Worm (Caenorhabditis elegans) whole organism, young adult: Measurements from ENCODE around the gene srb-11.

ENCODE experiments used
- C06A6.2 ChIP-seq: fragments of 200-800 bp; sonication (Bioruptor generic); conservative IDR thresholded peaks from 2 replicates; pipeline ENCODE4 v1.3.6; 2022; ENCODE audit warnings: missing genetic modification characterization, missing compliant biosample characterization
- F37B4.10 ChIP-seq: fragments of 200-800 bp; sonication (Bioruptor generic); IDR thresholded peaks from 2 replicates; pipeline ENCODE4 v1.3.6; 2022; ENCODE audit warnings: missing genetic modification characterization, missing compliant biosample characterization
- F39B2.1 ChIP-seq: fragments of 200-800 bp; sonication (Bioruptor generic); IDR thresholded peaks from 2 replicates; pipeline ENCODE4 v1.3.6; 2022; ENCODE audit warnings: missing genetic modification reagents, missing genetic modification characterization, missing compliant biosample characterization
- F49E8.2 ChIP-seq: sonication (generic microtip); optimal IDR thresholded peaks from 3 replicates; lab custom pipeline; 2017; ENCODE audit warnings: missing genetic modification characterization, mild to moderate bottlenecking, missing compliant biosample characterization, antibody characterized with exemption, moderate library complexity; ENCODE audit not compliant: insufficient read depth
- F52B5.7 ChIP-seq: sonication (generic microtip); optimal IDR thresholded peaks from 2 replicates; lab custom pipeline; 2016; ENCODE audit warnings: mild to moderate bottlenecking, missing genetic modification characterization, missing compliant biosample characterization
- K11D2.4 ChIP-seq: fragments of 200-800 bp; sonication (Bioruptor generic); IDR thresholded peaks from 2 replicates; pipeline ENCODE4 v1.3.6; 2022; ENCODE audit warnings: missing genetic modification reagents, missing genetic modification characterization, missing compliant biosample characterization
- T07F8.4 ChIP-seq: sonication (generic microtip); optimal IDR thresholded peaks from 2 replicates; lab custom pipeline; 2016; ENCODE audit warnings: mild to moderate bottlenecking, missing genetic modification characterization, moderate library complexity, missing compliant biosample characterization
- Y53F4B.3 ChIP-seq: fragments of 200-800 bp; sonication (Bioruptor generic); IDR thresholded peaks from 2 replicates; pipeline ENCODE4 v1.3.6; 2022; ENCODE audit warnings: missing genetic modification reagents, missing genetic modification characterization, missing compliant biosample characterization
- Y67H2A.10 ChIP-seq: fragments of 200-800 bp; sonication (Bioruptor generic); conservative IDR thresholded peaks from 2 replicates; pipeline ENCODE4 v1.3.6; 2022; ENCODE audit warnings: missing genetic modification reagents, missing genetic modification characterization, missing compliant biosample characterization
- attf-5 ChIP-seq: fragments of 200-800 bp; sonication (Bioruptor generic); optimal IDR thresholded peaks from 2 replicates; lab custom pipeline; 2018; ENCODE audit warnings: mild to moderate bottlenecking, missing genetic modification characterization, missing compliant biosample characterization
- cebp-1 ChIP-seq, 2 experiments: fragments of 200-800 bp in 1 of 2; sonication (Bioruptor generic) in 1 of 2; sonication (generic microtip) in 1 of 2; IDR thresholded peaks in 1 of 2; optimal IDR thresholded peaks in 1 of 2; 2 replicates each; pipeline versions ENCODE4 v1.3.6 to Lab custom; 2017 to 2022; ENCODE audit warnings: missing compliant biosample characterization in 2 of 2, missing genetic modification characterization in 2 of 2, mild to moderate bottlenecking in 1 of 2, missing genetic modification reagents in 1 of 2, moderate library complexity in 1 of 2
- cebp-2 ChIP-seq: fragments of 200-800 bp; sonication (Bioruptor generic); IDR thresholded peaks from 2 replicates; pipeline ENCODE4 v1.3.6; 2022; ENCODE audit warnings: missing genetic modification characterization, missing compliant biosample characterization
- ceh-40 ChIP-seq: fragments of 200-800 bp; sonication (Bioruptor generic); IDR thresholded peaks from 2 replicates; pipeline ENCODE4 v1.3.6; 2022; ENCODE audit warnings: missing genetic modification characterization, missing compliant biosample characterization
- dpff-1 ChIP-seq: sonication (generic microtip); optimal IDR thresholded peaks from 2 replicates; lab custom pipeline; 2017; ENCODE audit warnings: mild to moderate bottlenecking, missing genetic modification characterization, missing compliant biosample characterization
- dpl-1 ChIP-seq: fragments of 150-350 bp; optimal IDR thresholded peaks from 2 replicates; lab custom pipeline; 2014; ENCODE audit warnings: missing biosample characterization, missing genetic modification reagents, missing genetic modification characterization
- ets-4 ChIP-seq: fragments of 200-800 bp; sonication (Bioruptor generic); optimal IDR thresholded peaks from 2 replicates; lab custom pipeline; 2018; ENCODE audit warnings: mild to moderate bottlenecking, missing genetic modification characterization, missing compliant biosample characterization
- gei-17 ChIP-seq: fragments of 200-800 bp; sonication (Bioruptor generic); optimal IDR thresholded peaks from 2 replicates; lab custom pipeline; 2018; ENCODE audit warnings: mild to moderate bottlenecking, missing genetic modification characterization, missing compliant biosample characterization
- hlh-26 ChIP-seq: fragments of 200-800 bp; sonication (Bioruptor generic); conservative IDR thresholded peaks from 2 replicates; pipeline ENCODE4 v1.3.6; 2022; ENCODE audit warnings: missing genetic modification reagents, missing genetic modification characterization, missing compliant biosample characterization
- lin-35 ChIP-seq, 3 experiments: fragments of 150-350 bp in 2 of 3; sonication (generic microtip) in 1 of 3; optimal IDR thresholded peaks; 2 replicates each; lab custom pipeline; 2014 to 2018; ENCODE audit warnings: missing biosample characterization in 3 of 3, missing genetic modification characterization in 3 of 3, missing genetic modification reagents in 3 of 3
- lin-40 ChIP-seq: sonication (generic microtip); optimal IDR thresholded peaks from 2 replicates; lab custom pipeline; 2016; ENCODE audit warnings: missing genetic modification characterization, mild to moderate bottlenecking, missing compliant biosample characterization, missing genotype, missing genetic modification reagents
- lin-54 ChIP-seq: fragments of 200-800 bp; sonication (Bioruptor generic); optimal IDR thresholded peaks from 2 replicates; lab custom pipeline; 2018; ENCODE audit warnings: mild to moderate bottlenecking, missing genetic modification characterization, missing compliant biosample characterization
- lsl-1 ChIP-seq: fragments of 200-800 bp; sonication (Bioruptor generic); optimal IDR thresholded peaks from 2 replicates; lab custom pipeline; 2018; ENCODE audit warnings: mild to moderate bottlenecking, missing genetic modification characterization, moderate library complexity, missing compliant biosample characterization
- lsy-27 ChIP-seq: sonication (generic microtip); optimal IDR thresholded peaks from 2 replicates; lab custom pipeline; 2017; ENCODE audit warnings: missing genetic modification characterization, mild to moderate bottlenecking, missing compliant biosample characterization, antibody characterized with exemption, missing genotype, borderline replicate concordance; ENCODE audit not compliant: insufficient read depth
- madf-8 ChIP-seq: fragments of 200-800 bp; sonication (Bioruptor generic); conservative IDR thresholded peaks from 2 replicates; pipeline ENCODE4 v1.3.6; 2022; ENCODE audit warnings: missing genetic modification reagents, missing genetic modification characterization, missing compliant biosample characterization
- nfya-2 ChIP-seq: fragments of 200-800 bp; sonication (Bioruptor generic); IDR thresholded peaks from 2 replicates; pipeline ENCODE4 v1.3.6; 2022; ENCODE audit warnings: missing genetic modification reagents, missing genetic modification characterization, missing compliant biosample characterization
- nhr-120 ChIP-seq: fragments of 200-800 bp; sonication (Bioruptor generic); IDR thresholded peaks from 2 replicates; pipeline ENCODE4 v1.3.6; 2022; ENCODE audit warnings: missing genetic modification characterization, missing compliant biosample characterization
- nhr-27 ChIP-seq: fragments of 200-800 bp; sonication (Bioruptor generic); optimal IDR thresholded peaks from 2 replicates; lab custom pipeline; 2018; ENCODE audit warnings: mild to moderate bottlenecking, missing genetic modification characterization, moderate library complexity, missing compliant biosample characterization
- pha-4 ChIP-seq: fragments of 150-350 bp; sonication (generic microtip); optimal IDR thresholded peaks from 2 replicates; lab custom pipeline; 2014; ENCODE audit warnings: missing biosample characterization, missing genetic modification reagents, missing genetic modification characterization
- rec-8 ChIP-seq, 2 experiments: sonication (generic microtip); optimal IDR thresholded peaks; 2 replicates each; lab custom pipeline; 2016; ENCODE audit warnings: mild to moderate bottlenecking in 2 of 2, missing genetic modification characterization in 2 of 2, missing genetic modification reagents in 2 of 2, missing genotype in 2 of 2, missing biosample characterization in 1 of 2, missing compliant biosample characterization in 1 of 2, moderate library complexity in 1 of 2
- rpc-1 ChIP-seq, 2 experiments: fragments of 150-350 bp in 1 of 2; sonication (generic microtip) in 1 of 2; optimal IDR thresholded peaks; 2 replicates each; lab custom pipeline; 2014 to 2018; ENCODE audit warnings: missing biosample characterization in 1 of 2, missing genetic modification characterization in 1 of 2, missing genetic modification reagents in 1 of 2, missing genotype in 1 of 2
- sdz-38 ChIP-seq: sonication (generic microtip); optimal IDR thresholded peaks from 2 replicates; lab custom pipeline; 2016; ENCODE audit warnings: missing genotype, missing genetic modification characterization, missing compliant biosample characterization
- sea-2 ChIP-seq: fragments of 200-800 bp; sonication (Bioruptor generic); IDR thresholded peaks from 2 replicates; pipeline ENCODE4 v1.3.6; 2022; ENCODE audit warnings: missing genetic modification characterization, missing compliant biosample characterization
- snpc-1.1 ChIP-seq: sonication (generic microtip); optimal IDR thresholded peaks from 2 replicates; lab custom pipeline; 2017; ENCODE audit warnings: missing genetic modification characterization, mild to moderate bottlenecking, missing compliant biosample characterization, antibody characterized with exemption, moderate library complexity, missing genotype, missing genetic modification reagents; ENCODE audit not compliant: insufficient read depth
- snpc-3.4 ChIP-seq: sonication (generic microtip); optimal IDR thresholded peaks from 2 replicates; lab custom pipeline; 2017; ENCODE audit warnings: missing genetic modification characterization, mild to moderate bottlenecking, missing compliant biosample characterization, antibody characterized with exemption, moderate library complexity, missing genotype, missing genetic modification reagents
- tlf-1 ChIP-seq: fragments of 200-800 bp; sonication (Bioruptor generic); optimal IDR thresholded peaks from 2 replicates; lab custom pipeline; 2018; ENCODE audit warnings: mild to moderate bottlenecking, missing genetic modification characterization, missing compliant biosample characterization
- unc-130 ChIP-seq: sonication (generic microtip); optimal IDR thresholded peaks from 2 replicates; lab custom pipeline; 2016; ENCODE audit warnings: missing genetic modification reagents, missing genetic modification characterization, missing compliant biosample characterization
- zfh-2 ChIP-seq: fragments of 200-800 bp; sonication (Bioruptor generic); conservative IDR thresholded peaks from 2 replicates; pipeline ENCODE4 v1.3.6; 2022; ENCODE audit warnings: missing genetic modification reagents, missing genetic modification characterization, missing compliant biosample characterization
- ztf-22 ChIP-seq: fragments of 200-800 bp; sonication (Bioruptor generic); optimal IDR thresholded peaks from 2 replicates; lab custom pipeline; 2018; ENCODE audit warnings: mild to moderate bottlenecking, missing genetic modification characterization, moderate library complexity, missing compliant biosample characterization

The srb-11 gene

DNA sequence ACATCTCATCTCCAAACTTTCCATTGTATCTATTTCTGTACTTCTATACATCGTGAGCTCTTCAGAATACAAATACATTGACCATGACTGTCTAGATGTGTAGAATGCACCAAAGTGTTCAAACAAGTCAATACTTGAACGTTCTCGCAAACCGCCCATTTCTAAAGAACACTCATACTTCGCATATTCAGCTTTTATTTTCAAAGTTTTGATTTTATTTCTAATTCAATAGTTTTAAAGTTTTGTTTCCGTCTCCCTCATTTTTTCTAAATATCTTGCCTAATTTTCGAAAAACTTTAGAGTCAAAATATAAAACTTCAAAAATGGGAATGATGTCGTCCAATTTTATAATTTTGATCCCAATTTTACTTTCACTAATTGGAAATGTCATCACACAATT is 35.2 kb upstream of the srb-11 start, which contains the start of gene pqn-10:
TSS of gene pqn-10 (plus strand) at position 301 of the 400 bp plus-strand sequence.
- TF ChIP-seq ceh-40 (GFP tag; lab: Robert Waterston, UW): no peak
- TF ChIP-seq F49E8.2 (tag; lab: Kevin White, UChicago): no peak
- TF ChIP-seq lin-35 (GFP tag; optimal IDR thresholded peaks at IDR 0.05; lab: Kevin White, UChicago): no peak
- no peak for TF ChIP-seq pha-4 (tag; lab: Kevin White, UChicago)
- TF ChIP-seq nhr-120 (GFP tag; lab: Robert Waterston, UW): no peak
- no peak for TF ChIP-seq rec-8 (tag; optimal IDR thresholded peaks at IDR 0.05; lab: Kevin White, UChicago)
- TF ChIP-seq zfh-2 (GFP tag; lab: Robert Waterston, UW): no peak
- TF ChIP-seq tlf-1: no peak
- no peak for TF ChIP-seq Y53F4B.3 (GFP tag; lab: Robert Waterston, UW)
- TF ChIP-seq hlh-26 (GFP tag; lab: Robert Waterston, UW): no peak
- no peak for TF ChIP-seq cebp-2 (GFP tag; lab: Robert Waterston, UW)
- no peak for TF ChIP-seq ets-4 (GFP tag; lab: Kevin White, UChicago)
- TF ChIP-seq, all 124 proteins: peak for 0

DNA sequence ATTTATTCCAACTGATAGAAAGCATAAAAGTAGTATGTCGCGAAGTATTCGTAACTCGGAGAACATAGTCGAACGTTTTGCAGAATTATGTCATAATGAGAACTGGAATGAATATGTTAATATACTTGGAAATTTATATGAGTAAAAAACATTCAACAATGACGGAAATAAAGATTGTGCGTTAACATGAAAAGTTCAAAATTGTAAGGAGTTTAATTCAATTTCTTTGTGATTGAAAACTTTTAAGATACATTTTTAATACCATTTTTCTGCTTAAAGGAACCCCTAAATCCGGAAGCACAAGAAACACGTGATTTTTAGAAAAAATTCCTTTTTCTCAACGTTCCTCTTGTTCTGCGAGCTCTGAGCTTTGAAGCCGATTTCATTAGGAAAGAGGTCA is 32.9 kb upstream of the srb-11 start, which contains the start of gene oig-1:
TSS of gene oig-1 (minus strand) at position 101 of the 400 bp plus-strand sequence.
- TF ChIP-seq F37B4.10 (GFP tag; lab: Robert Waterston, UW): no peak
- TF ChIP-seq Y67H2A.10: no peak
- no peak for TF ChIP-seq gei-17
- no peak for TF ChIP-seq lin-40 (tag; lab: Kevin White, UChicago)
- TF ChIP-seq sdz-38 (tag; lab: Kevin White, UChicago): no peak
- TF ChIP-seq dpff-1 (tag; lab: Kevin White, UChicago): no peak
- no peak for TF ChIP-seq lin-54 (GFP tag; lab: Kevin White, UChicago)
- no peak for TF ChIP-seq lsy-27
- no peak for TF ChIP-seq sea-2 (GFP tag; lab: Robert Waterston, UW)

DNA sequence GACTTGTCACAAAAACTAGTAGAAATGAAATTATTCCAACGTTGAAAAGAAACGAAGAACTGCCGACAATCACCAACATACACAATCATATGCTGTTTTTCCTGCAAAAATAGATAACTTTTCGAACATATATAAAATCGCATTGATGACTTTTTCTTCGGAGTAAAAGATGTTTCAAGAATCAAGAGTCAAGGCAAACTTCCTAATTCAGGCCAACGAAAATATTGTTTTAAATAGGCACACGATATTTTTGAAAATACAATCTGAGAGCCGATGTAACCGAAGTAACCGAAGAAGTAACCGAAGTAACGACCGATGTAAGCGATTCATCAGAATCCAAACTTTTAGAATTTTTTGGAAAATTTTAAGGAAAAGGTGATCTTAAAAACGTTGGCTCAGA is 27.2 kb upstream of the srb-11 start, which contains the start of gene C09E7.10:
TSS of gene C09E7.10 (minus strand) at position 101 of the 400 bp plus-strand sequence.
- TF ChIP-seq nfya-2 (GFP tag; lab: Robert Waterston, UW) (no peak), F39B2.1 (GFP tag; lab: Robert Waterston, UW) (no peak), attf-5 (GFP tag; lab: Kevin White, UChicago) (no peak), F52B5.7 (no peak), unc-130 (GFP tag; lab: Kevin White, UChicago) (no peak), ztf-22 (GFP tag; lab: Kevin White, UChicago) (no peak), cebp-1 (GFP tag; IDR thresholded peaks at IDR 0.05; lab: Robert Waterston, UW) (no peak), cebp-1 (tag; optimal IDR thresholded peaks at IDR 0.05; lab: Kevin White, UChicago) (no peak), lsl-1 (GFP tag; lab: Kevin White, UChicago) (no peak), nhr-27 (tag; lab: Kevin White, UChicago) (no peak), madf-8 (GFP tag; lab: Robert Waterston, UW) (no peak), snpc-3.4 (tag; lab: Kevin White, UChicago) (no peak), T07F8.4 (tag; lab: Kevin White, UChicago) (no peak), C06A6.2 (no peak), rpc-1 (optimal IDR thresholded peaks at IDR 0.05; lab: Kevin White, UChicago) (no peak), rpc-1 (tag; optimal IDR thresholded peaks at IDR 0.05; lab: Kevin White, UChicago) (no peak), dpl-1 (GFP tag; lab: Kevin White, UChicago) (no peak), K11D2.4 (GFP tag; lab: Robert Waterston, UW) (no peak), snpc-1.1 (tag; lab: Kevin White, UChicago) (no peak)
- TF ChIP-seq, all 124 proteins: peak for 0
